Worm (Caenorhabditis elegans): Measurements from ENCODE around the gene Y116F11B.8.

- TF ChIP-seq elt-2 (tag; optimal IDR thresholded peaks at IDR 0.05) = no peak
- TF ChIP-seq lin-11 (tag; optimal IDR thresholded peaks at IDR 0.05) = no peak
- no peak for TF ChIP-seq C38D4.7 (GFP tag; optimal IDR thresholded peaks at IDR 0.05)
- no peak for TF ChIP-seq ttx-3 (tag; optimal IDR thresholded peaks at IDR 0.05)
- TF ChIP-seq pros-1 (tag; optimal IDR thresholded peaks at IDR 0.05) = no peak
- TF ChIP-seq fax-1 (tag; optimal IDR thresholded peaks at IDR 0.05) = no peak
- no peak for TF ChIP-seq ama-1 (optimal IDR thresholded peaks at IDR 0.05)
- no peak for TF ChIP-seq tbx-2 (tag; optimal IDR thresholded peaks at IDR 0.05)
- no peak for TF ChIP-seq K09A11.1 (tag; optimal IDR thresholded peaks at IDR 0.05; ENCODE audit: insufficient read depth)
- TF ChIP-seq pha-4 (tag; optimal IDR thresholded peaks at IDR 0.05) = no peak
- TF ChIP-seq ceh-18 (tag; optimal IDR thresholded peaks at IDR 0.05) = no peak
- TF ChIP-seq ztf-16 (tag; optimal IDR thresholded peaks at IDR 0.05) = no peak
Measured at ce11 chrV:19856335-19856734, 1.1 kb upstream of the Y116F11B.8 start.

Data from whole organism, late embryonic.